Worm (Caenorhabditis elegans) whole organism, L3 larva: ENCODE measurements around the gene grd-1.
A peak's percentile ranks its signal among the peaks of the same experiment; 100 is the strongest.

Experiments
- R02D3.7 ChIP-seq: fragments of 150-350 bp; optimal IDR thresholded peaks from 2 replicates; lab custom pipeline; 2014; ENCODE audit warnings: missing biosample characterization, missing genetic modification characterization
- ZK546.5 ChIP-seq: sonication (generic microtip); optimal IDR thresholded peaks from 2 replicates; lab custom pipeline; 2017; ENCODE audit warnings: missing biosample characterization, missing genetic modification characterization
- aly-2 ChIP-seq: fragments of 150-350 bp; optimal IDR thresholded peaks from 2 replicates; lab custom pipeline; 2014; ENCODE audit warnings: missing biosample characterization, missing genetic modification characterization
- ama-1 ChIP-seq: fragments of 150-350 bp; optimal IDR thresholded peaks from 2 replicates; lab custom pipeline; 2018
- ceh-16 ChIP-seq: sonication (generic microtip); optimal IDR thresholded peaks from 2 replicates; lab custom pipeline; 2017; ENCODE audit warnings: missing biosample characterization, missing genetic modification characterization
- ceh-9 ChIP-seq: sonication (generic microtip); optimal IDR thresholded peaks from 2 replicates; lab custom pipeline; 2018; ENCODE audit warnings: missing biosample characterization, missing genetic modification characterization
- daf-12 ChIP-seq: fragments of 150-350 bp; optimal IDR thresholded peaks from 2 replicates; lab custom pipeline; 2014; ENCODE audit warnings: missing biosample characterization, missing genetic modification reagents, missing genetic modification characterization
- egl-5 ChIP-seq: fragments of 150-350 bp; optimal IDR thresholded peaks from 2 replicates; lab custom pipeline; 2017; ENCODE audit warnings: missing biosample characterization, missing genetic modification reagents, missing genetic modification characterization, inconsistent platforms
- elt-2 ChIP-seq: sonication (generic microtip); optimal IDR thresholded peaks from 2 replicates; lab custom pipeline; 2016; ENCODE audit warnings: missing genetic modification reagents, mild to moderate bottlenecking, missing genetic modification characterization, missing compliant biosample characterization
- elt-3 ChIP-seq, 3 experiments: fragments of 150-350 bp in 1 of 3; sonication (generic microtip) in 2 of 3; optimal IDR thresholded peaks; 2 replicates in 2 of 3; 4 replicates in 1 of 3; lab custom pipeline; 2014 to 2017; ENCODE audit warnings: missing biosample characterization in 3 of 3, missing genetic modification characterization in 3 of 3
- eor-1 ChIP-seq, 2 experiments: fragments of 150-350 bp; optimal IDR thresholded peaks; 2 replicates each; lab custom pipeline; 2014 to 2018; ENCODE audit warnings: missing biosample characterization in 2 of 2, missing genetic modification characterization in 2 of 2
- fkh-10 ChIP-seq: sonication (generic microtip); optimal IDR thresholded peaks from 2 replicates; lab custom pipeline; 2017; ENCODE audit warnings: missing biosample characterization, missing genetic modification reagents, missing genetic modification characterization
- fos-1 ChIP-seq: fragments of 150-350 bp; optimal IDR thresholded peaks from 2 replicates; lab custom pipeline; 2014; ENCODE audit warnings: missing biosample characterization, missing genetic modification characterization
- hmg-11 ChIP-seq: sonication (generic microtip); optimal IDR thresholded peaks from 2 replicates; lab custom pipeline; 2016; ENCODE audit warnings: missing genetic modification characterization, missing compliant biosample characterization
- jun-1 ChIP-seq: fragments of 150-350 bp; optimal IDR thresholded peaks from 2 replicates; lab custom pipeline; 2014; ENCODE audit warnings: missing biosample characterization, missing genetic modification reagents, missing genetic modification characterization
- lin-15B ChIP-seq: fragments of 150-350 bp; optimal IDR thresholded peaks from 2 replicates; lab custom pipeline; 2014; ENCODE audit warnings: missing biosample characterization, missing genetic modification characterization
- lin-39 ChIP-seq: fragments of 150-350 bp; optimal IDR thresholded peaks from 2 replicates; lab custom pipeline; 2018; ENCODE audit warnings: missing biosample characterization, missing genetic modification reagents, missing genetic modification characterization
- lsy-12 ChIP-seq: sonication (generic microtip); optimal IDR thresholded peaks from 2 replicates; lab custom pipeline; 2016; ENCODE audit warnings: mild to moderate bottlenecking, missing genetic modification characterization, missing compliant biosample characterization
- mdl-1 ChIP-seq: fragments of 150-350 bp; optimal IDR thresholded peaks from 2 replicates; lab custom pipeline; 2014; ENCODE audit warnings: missing biosample characterization, missing genetic modification characterization
- nfya-1 ChIP-seq: sonication (generic microtip); optimal IDR thresholded peaks from 2 replicates; lab custom pipeline; 2017; ENCODE audit warnings: missing genetic modification characterization, mild to moderate bottlenecking, missing compliant biosample characterization, antibody characterized with exemption, moderate library complexity; ENCODE audit not compliant: insufficient read depth
- nhr-11 ChIP-seq: fragments of 150-350 bp; optimal IDR thresholded peaks from 2 replicates; lab custom pipeline; 2014; ENCODE audit warnings: missing biosample characterization, missing genetic modification characterization
- nhr-12 ChIP-seq: fragments of 150-350 bp; optimal IDR thresholded peaks from 2 replicates; lab custom pipeline; 2014; ENCODE audit warnings: missing biosample characterization, missing genetic modification characterization
- nhr-23 ChIP-seq: fragments of 150-350 bp; optimal IDR thresholded peaks from 2 replicates; lab custom pipeline; 2014; ENCODE audit warnings: missing biosample characterization, missing genetic modification reagents, missing genetic modification characterization
- nhr-237 ChIP-seq: fragments of 150-350 bp; optimal IDR thresholded peaks from 2 replicates; lab custom pipeline; 2014; ENCODE audit warnings: missing biosample characterization, missing genetic modification characterization
- nhr-25 ChIP-seq: sonication (generic microtip); optimal IDR thresholded peaks from 2 replicates; lab custom pipeline; 2017; ENCODE audit warnings: missing biosample characterization, missing genetic modification characterization
- nhr-28 ChIP-seq: fragments of 150-350 bp; optimal IDR thresholded peaks from 2 replicates; lab custom pipeline; 2014; ENCODE audit warnings: missing biosample characterization, missing genetic modification characterization
- nhr-43 ChIP-seq: sonication (generic microtip); optimal IDR thresholded peaks from 2 replicates; lab custom pipeline; 2016; ENCODE audit warnings: mild to moderate bottlenecking, missing genetic modification characterization, missing compliant biosample characterization; ENCODE audit not compliant: poor library complexity, severe bottlenecking
- nhr-77 ChIP-seq: fragments of 150-350 bp; optimal IDR thresholded peaks from 2 replicates; lab custom pipeline; 2014; ENCODE audit warnings: missing biosample characterization, missing genetic modification characterization
- pqm-1 ChIP-seq: fragments of 150-350 bp; optimal IDR thresholded peaks from 2 replicates; lab custom pipeline; 2017; ENCODE audit warnings: missing biosample characterization, missing genetic modification characterization, inconsistent platforms
- skn-1 ChIP-seq: fragments of 150-350 bp; optimal IDR thresholded peaks from 2 replicates; lab custom pipeline; 2014; ENCODE audit warnings: missing biosample characterization, missing genetic modification characterization
- snpc-4 ChIP-seq: fragments of 150-350 bp; optimal IDR thresholded peaks from 2 replicates; lab custom pipeline; 2014; ENCODE audit warnings: missing biosample characterization, missing genetic modification characterization
- tbx-2 ChIP-seq: sonication (generic microtip); optimal IDR thresholded peaks from 2 replicates; lab custom pipeline; 2016; ENCODE audit warnings: mild to moderate bottlenecking, missing genetic modification characterization, missing compliant biosample characterization
- zag-1 ChIP-seq: fragments of 150-350 bp; optimal IDR thresholded peaks from 2 replicates; lab custom pipeline; 2014; ENCODE audit warnings: missing biosample characterization, missing genetic modification characterization
- ztf-4 ChIP-seq: fragments of 150-350 bp; optimal IDR thresholded peaks from 2 replicates; lab custom pipeline; 2014; ENCODE audit warnings: missing biosample characterization, missing genetic modification characterization

grd-1 gene

DNA sequence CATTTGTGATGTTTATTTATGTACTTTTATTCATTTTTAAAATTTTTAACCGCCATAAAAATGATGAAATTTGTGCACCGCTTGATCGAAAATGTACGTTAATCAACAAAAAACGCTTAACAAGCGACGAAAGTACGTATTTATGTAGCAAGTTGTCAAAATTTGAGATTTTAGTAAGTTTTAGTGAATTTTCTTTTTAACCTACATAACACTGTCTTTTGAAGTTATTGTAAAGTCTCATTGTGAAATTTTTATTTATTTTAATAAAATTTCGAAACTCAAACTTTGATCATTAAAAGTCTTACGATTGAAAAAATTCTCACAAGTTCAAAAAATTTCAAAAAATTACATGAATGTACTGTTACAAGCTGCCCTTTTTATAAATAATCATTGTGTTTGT, 11.9 kb upstream of the grd-1 start:
- no peak for TF ChIP-seq jun-1 (tag; lab: Kevin White, UChicago)
- no peak for TF ChIP-seq fkh-10
- no peak for TF ChIP-seq nhr-25 (tag; lab: Kevin White, UChicago)
- no peak for TF ChIP-seq egl-5 (tag; lab: Kevin White, UChicago)
- no peak for TF ChIP-seq eor-1 (tag; optimal IDR thresholded peaks at IDR 0.05; lab: Kevin White, UChicago)
- no peak for TF ChIP-seq mdl-1 (tag; lab: Kevin White, UChicago)
- TF ChIP-seq lsy-12 (tag; lab: Kevin White, UChicago): no peak
- no peak for TF ChIP-seq ceh-9 (tag; lab: Kevin White, UChicago)
- TF ChIP-seq daf-12 (tag; lab: Kevin White, UChicago): no peak
- TF ChIP-seq nhr-237 (tag; lab: Kevin White, UChicago): no peak
- no peak for TF ChIP-seq nhr-77 (tag; lab: Kevin White, UChicago)
- no peak for TF ChIP-seq skn-1 (tag; lab: Kevin White, UChicago)

ce11 chrX:11098086-11098485, 11.2 kb upstream of the grd-1 start, which contains the start of gene W02H3.3:
Gene W02H3.3, minus strand, starts transcription at chrX:11098186.
- no peak for TF ChIP-seq tbx-2 (tag; lab: Kevin White, UChicago)
- no peak for TF ChIP-seq ceh-16 (tag; lab: Kevin White, UChicago)
- no peak for TF ChIP-seq zag-1 (tag; lab: Kevin White, UChicago)
- no peak for TF ChIP-seq hmg-11 (tag; lab: Kevin White, UChicago)
- TF ChIP-seq elt-3 (tag; optimal IDR thresholded peaks at IDR 0.05; lab: Kevin White, UChicago): no peak
- no peak for TF ChIP-seq lin-39 (tag; lab: Kevin White, UChicago)
- no peak for TF ChIP-seq nhr-28
- no peak for TF ChIP-seq ceh-9 (tag; lab: Kevin White, UChicago)
- TF ChIP-seq R02D3.7: no peak
- TF ChIP-seq eor-1 (tag; optimal IDR thresholded peaks at IDR 0.05; lab: Kevin White, UChicago): no peak
- no peak for TF ChIP-seq aly-2 (tag; lab: Kevin White, UChicago)
- no peak for TF ChIP-seq fos-1 (tag; lab: Kevin White, UChicago)

- no peak for TF ChIP-seq elt-3 (tag; optimal IDR thresholded peaks at IDR 0.05; lab: Kevin White, UChicago)
- TF ChIP-seq pqm-1 (tag; lab: Kevin White, UChicago): no peak
- no peak for TF ChIP-seq R02D3.7
- no peak for TF ChIP-seq fos-1 (tag; lab: Kevin White, UChicago)
- TF ChIP-seq nhr-12 (tag; lab: Kevin White, UChicago): no peak
- no peak for TF ChIP-seq egl-5 (tag; lab: Kevin White, UChicago)
- TF ChIP-seq lin-39 (tag; lab: Kevin White, UChicago): no peak
- no peak for TF ChIP-seq tbx-2 (tag; lab: Kevin White, UChicago)
- TF ChIP-seq nhr-11 (tag; lab: Kevin White, UChicago): no peak
- TF ChIP-seq nfya-1 (tag; lab: Kevin White, UChicago): no peak
- no peak for TF ChIP-seq ama-1
These were observed 6.1 kb upstream of the grd-1 start for ce11 chrX:11103173-11103572.

ce11 chrX:11104883-11105629, 4.2 kb upstream of the grd-1 start, which contains the start of gene W02H3.1:
Gene W02H3.1, minus strand, starts transcription at chrX:11105460.
- TF ChIP-seq elt-2 (tag; lab: Kevin White, UChicago): peak; percentile 49
- no peak for TF ChIP-seq aly-2 (tag; lab: Kevin White, UChicago)
- peak; percentile 31 for TF ChIP-seq pqm-1 (tag; lab: Kevin White, UChicago)
- TF ChIP-seq ceh-16 (tag; lab: Kevin White, UChicago): no peak
- no peak for TF ChIP-seq nhr-77 (tag; lab: Kevin White, UChicago)
- no peak for TF ChIP-seq daf-12 (tag; lab: Kevin White, UChicago)

- TF ChIP-seq nhr-28: no peak
- no peak for TF ChIP-seq fos-1 (tag; lab: Kevin White, UChicago)
- no peak for TF ChIP-seq ztf-4 (tag; lab: Kevin White, UChicago)
These were observed 2.2 kb upstream of the grd-1 start, which contains the start of gene clc-17 for ce11 chrX:11107076-11107475. Gene clc-17, plus strand, starts transcription at chrX:11107376.

ce11 chrX:11114420-11114819, 5.2 kb downstream of the grd-1 start:
- TF ChIP-seq daf-12 (tag; lab: Kevin White, UChicago) (no peak), nfya-1 (tag; lab: Kevin White, UChicago) (no peak), nhr-25 (tag; lab: Kevin White, UChicago) (no peak), aly-2 (tag; lab: Kevin White, UChicago) (no peak), nhr-237 (tag; lab: Kevin White, UChicago) (no peak), hmg-11 (tag; lab: Kevin White, UChicago) (no peak), lin-15B (no peak), fos-1 (tag; lab: Kevin White, UChicago) (no peak), egl-5 (tag; lab: Kevin White, UChicago) (no peak), tbx-2 (tag; lab: Kevin White, UChicago) (no peak), jun-1 (tag; lab: Kevin White, UChicago) (no peak), nhr-12 (tag; lab: Kevin White, UChicago) (no peak), ztf-4 (tag; lab: Kevin White, UChicago) (no peak), snpc-4 (tag; lab: Kevin White, UChicago) (no peak), ZK546.5 (tag; lab: Kevin White, UChicago) (no peak), nhr-23 (tag; lab: Kevin White, UChicago) (no peak), nhr-43 (tag; lab: Kevin White, UChicago) (no peak), lsy-12 (tag; lab: Kevin White, UChicago) (no peak)
